Fruit fly (Drosophila melanogaster): ENCODE measurements around the gene Sec22.

Sec22 gene

DNA sequence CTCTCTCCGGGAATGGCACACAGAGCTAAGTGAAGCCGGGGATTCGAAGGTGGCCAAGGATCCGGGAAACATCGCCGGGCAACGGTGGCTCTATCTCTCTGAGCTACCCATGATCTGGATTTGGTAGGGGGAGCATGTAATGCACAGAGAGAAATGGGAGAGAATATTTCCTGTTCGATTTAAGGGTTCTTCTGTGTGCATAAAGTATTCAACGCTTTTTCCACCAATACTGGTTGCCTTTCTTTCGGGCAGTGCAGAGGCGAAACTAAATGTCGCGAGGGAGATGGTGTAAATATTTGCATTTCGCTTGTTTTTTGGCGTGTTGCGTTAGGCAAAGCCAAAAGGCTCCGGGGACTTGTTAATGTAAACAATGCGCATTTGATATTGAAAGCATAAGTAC lies 36.1 kb downstream of the Sec22 start:
- no peak for TF ChIP-seq pad (GFP tag; optimal IDR thresholded peaks at IDR 0.05)
- no peak for TF ChIP-seq CG12768 (GFP tag; optimal IDR thresholded peaks at IDR 0.05)
- no peak for TF ChIP-seq CG14711 (tag; optimal IDR thresholded peaks at IDR 0.05)
- no peak for TF ChIP-seq CG33017 (tag; optimal IDR thresholded peaks at IDR 0.05)
- TF ChIP-seq tj (GFP tag; optimal IDR thresholded peaks at IDR 0.05), result no peak
- no peak for TF ChIP-seq Hr96 (GFP tag; optimal IDR thresholded peaks at IDR 0.05)
- TF ChIP-seq ovo (GFP tag; optimal IDR thresholded peaks at IDR 0.05), result no peak
- TF ChIP-seq CG5204 (GFP tag; optimal IDR thresholded peaks at IDR 0.05), result no peak
- TF ChIP-seq CG11617 (GFP tag; optimal IDR thresholded peaks at IDR 0.05), result no peak
- no peak for TF ChIP-seq CG1620 (GFP tag; optimal IDR thresholded peaks at IDR 0.05)
- TF ChIP-seq cic (GFP tag; optimal IDR thresholded peaks at IDR 0.05), result no peak
- no peak for TF ChIP-seq kay (GFP tag; ENCODE audit: borderline replicate concordance)
- no peak for TF ChIP-seq cnc (optimal IDR thresholded peaks at IDR 0.05)
- no peak for TF ChIP-seq CG7101 (tag; optimal IDR thresholded peaks at IDR 0.05)

DNA sequence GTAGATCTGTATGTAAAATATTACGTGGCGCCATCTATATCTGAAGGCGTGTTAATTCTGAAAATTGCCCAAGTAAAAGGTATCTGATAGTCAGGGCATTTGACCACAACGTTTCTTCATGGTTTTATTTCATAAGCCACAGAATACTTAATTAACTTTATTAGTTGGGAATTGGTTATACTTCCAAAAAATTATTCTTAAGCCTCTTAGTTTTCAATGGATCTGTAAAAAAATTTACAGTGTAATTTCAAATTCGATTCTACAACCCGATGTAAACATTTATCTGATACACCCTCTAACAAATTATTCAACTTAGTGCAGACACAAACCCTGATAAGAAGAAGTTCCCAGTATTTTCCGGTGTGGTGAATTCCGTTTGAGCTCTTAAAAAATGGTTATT lies 37.6 kb downstream of the Sec22 start:
- TF ChIP-seq pad (GFP tag; optimal IDR thresholded peaks at IDR 0.05) (no peak), ovo (GFP tag; optimal IDR thresholded peaks at IDR 0.05) (no peak), CG11617 (GFP tag; optimal IDR thresholded peaks at IDR 0.05) (no peak), Hr96 (GFP tag; optimal IDR thresholded peaks at IDR 0.05) (no peak), Crg-1 (GFP tag; optimal IDR thresholded peaks at IDR 0.05) (no peak), CG1620 (GFP tag; optimal IDR thresholded peaks at IDR 0.05) (no peak), CG33017 (tag; optimal IDR thresholded peaks at IDR 0.05) (no peak), CG7101 (tag; optimal IDR thresholded peaks at IDR 0.05) (no peak), bab1 (GFP tag; optimal IDR thresholded peaks at IDR 0.05) (no peak), cic (GFP tag; optimal IDR thresholded peaks at IDR 0.05) (no peak)

DNA sequence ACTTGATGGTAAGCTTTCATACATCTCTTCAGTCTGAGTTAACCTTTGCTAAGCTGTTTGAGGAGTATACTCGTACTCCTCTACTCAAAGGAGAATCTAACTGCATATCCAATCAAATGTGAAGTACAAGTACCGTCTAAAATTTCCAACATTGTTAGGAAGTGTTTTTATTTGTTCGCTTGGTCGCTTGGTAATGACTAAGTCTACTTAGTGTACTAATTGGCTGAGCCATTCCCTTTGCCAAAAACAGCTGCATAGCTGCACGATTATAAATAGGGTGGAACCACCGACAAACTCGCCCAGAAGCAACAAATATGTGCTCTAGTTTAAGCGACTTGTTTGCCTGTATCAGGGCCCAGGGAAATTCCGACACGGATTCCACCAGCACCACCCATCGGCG lies 38.6 kb downstream of the Sec22 start, which contains the start of gene CG14635:
CG14635 (plus strand) TSS at position 301 of the 400 bp plus-strand sequence.
- TF ChIP-seq CG14711 (tag; optimal IDR thresholded peaks at IDR 0.05), result no peak

DNA sequence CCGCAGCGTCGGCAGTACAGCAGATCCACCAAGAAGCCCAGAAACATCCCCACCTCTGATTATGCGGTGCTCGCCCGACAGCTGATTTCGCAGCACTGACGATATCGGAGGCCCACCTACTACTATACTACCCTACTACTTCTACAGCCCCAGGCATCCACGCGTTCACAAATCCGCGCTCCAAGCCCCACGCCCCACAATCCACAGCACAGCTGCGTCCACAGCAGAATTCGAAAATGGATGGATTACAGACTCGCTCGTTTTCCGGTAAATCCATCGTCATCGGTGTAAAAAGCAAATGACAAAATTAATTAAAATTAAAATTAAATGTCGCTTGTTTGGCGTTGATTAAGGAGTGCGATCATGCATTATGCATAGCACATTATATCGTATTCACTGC lies 41.2 kb downstream of the Sec22 start, which contains the start of gene CG3713:
CG3713 (minus strand) TSS at position 101 of the 400 bp plus-strand sequence.
- TF ChIP-seq Mnt (GFP tag; optimal IDR thresholded peaks at IDR 0.05), result no peak
- TF ChIP-seq bab1 (GFP tag; optimal IDR thresholded peaks at IDR 0.05), result no peak
- no peak for TF ChIP-seq cic (GFP tag; optimal IDR thresholded peaks at IDR 0.05)
- no peak for TF ChIP-seq ovo (GFP tag; optimal IDR thresholded peaks at IDR 0.05)
- no peak for TF ChIP-seq CG1620 (GFP tag; optimal IDR thresholded peaks at IDR 0.05)
- TF ChIP-seq CG33017 (tag; optimal IDR thresholded peaks at IDR 0.05), result no peak
- no peak for TF ChIP-seq Crg-1 (GFP tag; optimal IDR thresholded peaks at IDR 0.05)
- no peak for TF ChIP-seq kay (GFP tag; ENCODE audit: borderline replicate concordance)
- no peak for TF ChIP-seq cnc (optimal IDR thresholded peaks at IDR 0.05)
- TF ChIP-seq CG7045 (GFP tag; optimal IDR thresholded peaks at IDR 0.05), result no peak
- TF ChIP-seq CG12768 (GFP tag; optimal IDR thresholded peaks at IDR 0.05), result no peak
- TF ChIP-seq CG11617 (GFP tag; optimal IDR thresholded peaks at IDR 0.05), result no peak
- no peak for TF ChIP-seq CG5204 (GFP tag; optimal IDR thresholded peaks at IDR 0.05)
- no peak for TF ChIP-seq pad (GFP tag; optimal IDR thresholded peaks at IDR 0.05)
- no peak for TF ChIP-seq CG7101 (tag; optimal IDR thresholded peaks at IDR 0.05)
- no peak for TF ChIP-seq Clk (GFP tag; optimal IDR thresholded peaks at IDR 0.05)
- no peak for TF ChIP-seq toe (GFP tag; optimal IDR thresholded peaks at IDR 0.05)
- no peak for TF ChIP-seq Hr96 (GFP tag; optimal IDR thresholded peaks at IDR 0.05)
- no peak for TF ChIP-seq tj (GFP tag; optimal IDR thresholded peaks at IDR 0.05)

Measured in whole organism, adult.